Fruit fly (Drosophila melanogaster): ENCODE measurements around the gene Polr3I.

DNA sequence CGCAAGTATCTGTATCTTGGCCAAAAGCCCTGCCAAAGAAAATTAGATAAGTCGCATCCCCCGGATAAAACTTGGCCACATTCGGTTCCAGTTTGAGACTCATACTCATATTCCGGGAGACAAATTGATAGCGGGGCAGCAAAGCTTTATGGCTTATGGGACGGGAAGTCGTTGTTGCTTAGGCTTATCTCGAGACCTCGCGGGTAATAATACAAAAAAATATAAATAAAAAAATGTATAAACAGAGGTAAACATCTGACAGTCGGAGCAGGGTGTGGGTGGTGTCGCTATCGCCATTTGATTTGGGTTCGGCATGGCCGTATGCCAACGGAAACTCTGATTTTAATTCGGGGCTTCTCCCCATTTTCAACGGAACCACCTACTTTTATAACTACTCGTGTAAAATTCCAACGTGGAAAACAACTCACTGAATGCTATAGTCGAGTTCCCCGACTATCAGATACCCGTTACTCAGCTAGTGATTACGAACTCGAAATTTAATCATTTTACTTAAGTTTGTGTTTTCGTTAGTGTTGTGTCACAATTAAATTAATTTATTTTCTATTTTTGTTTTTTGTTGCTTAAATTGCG, 46.7 kb upstream of the Polr3I start:
- no peak for TF ChIP-seq CG1620 (GFP tag; optimal IDR thresholded peaks at IDR 0.05)
- no peak for TF ChIP-seq Clk (GFP tag; optimal IDR thresholded peaks at IDR 0.05)
- TF ChIP-seq cnc (optimal IDR thresholded peaks at IDR 0.05) = no peak
